Fruit fly (Drosophila melanogaster) whole organism, embryonic: ENCODE measurements around the gene svr.
A peak's percentile ranks its signal among the peaks of the same experiment; 100 is the strongest.

Experiments
- B-H1 ChIP-seq: fragments of 200-800 bp; sonication (Bioruptor generic); IDR thresholded peaks from 3 replicates; pipeline ENCODE4 v1.3.6; 2022; ENCODE audit warnings: missing biosample characterization, missing genetic modification characterization
- B-H2 ChIP-seq: fragments of 200-800 bp; sonication (Bioruptor generic); optimal IDR thresholded peaks from 2 replicates; lab custom pipeline; 2018; ENCODE audit warnings: missing biosample characterization, mild to moderate bottlenecking, missing genetic modification characterization
- BEAF-32 ChIP-seq: fragments of 200-800 bp; sonication (Bioruptor generic); optimal IDR thresholded peaks from 3 replicates; lab custom pipeline; 2017; ENCODE audit warnings: missing biosample characterization, missing genetic modification characterization, mild to moderate bottlenecking, moderate library complexity, missing genetic modification reagents
- C15 ChIP-seq: fragments of 200-800 bp; sonication (Bioruptor generic); IDR thresholded peaks from 3 replicates; pipeline ENCODE4 v1.3.6; 2022; ENCODE audit warnings: missing biosample characterization, missing genetic modification characterization
- CG10959 ChIP-seq: fragments of 200-800 bp; sonication (Bioruptor generic); IDR thresholded peaks from 2 replicates; pipeline ENCODE4 v1.3.6; 2022; ENCODE audit warnings: missing biosample characterization, missing genetic modification characterization
- CG11093 ChIP-seq: fragments of 200-800 bp; sonication (Bioruptor generic); IDR thresholded peaks from 3 replicates; pipeline ENCODE4 v1.3.6; 2022; ENCODE audit warnings: missing biosample characterization, missing genetic modification characterization
- CG11723 ChIP-seq: fragments of 200-800 bp; sonication (Bioruptor generic); optimal IDR thresholded peaks from 2 replicates; lab custom pipeline; 2017; ENCODE audit warnings: missing biosample characterization, mild to moderate bottlenecking, missing genetic modification characterization
- CG12155 ChIP-seq: fragments of 200-800 bp; sonication (Bioruptor generic); optimal IDR thresholded peaks from 3 replicates; lab custom pipeline; 2016; ENCODE audit warnings: missing biosample characterization, missing genetic modification characterization
- CG12219 ChIP-seq: fragments of 200-800 bp; sonication (Bioruptor generic); optimal IDR thresholded peaks from 3 replicates; lab custom pipeline; 2018; ENCODE audit warnings: missing biosample characterization, mild to moderate bottlenecking, missing genetic modification characterization
- CG13123 ChIP-seq: fragments of 200-800 bp; sonication (Bioruptor generic); optimal IDR thresholded peaks from 2 replicates; lab custom pipeline; 2016; ENCODE audit warnings: missing biosample characterization, missing genetic modification characterization
- CG14014 ChIP-seq: fragments of 200-800 bp; sonication (Bioruptor generic); IDR thresholded peaks from 2 replicates; pipeline ENCODE4 v1.3.6; 2022; ENCODE audit warnings: missing biosample characterization, missing genetic modification characterization
- CG15073 ChIP-seq: fragments of 200-800 bp; sonication (Bioruptor generic); optimal IDR thresholded peaks from 2 replicates; lab custom pipeline; 2016; ENCODE audit warnings: missing biosample characterization, missing genetic modification characterization
- CG15269 ChIP-seq: fragments of 200-800 bp; sonication (Bioruptor generic); optimal IDR thresholded peaks from 2 replicates; lab custom pipeline; 2018; ENCODE audit warnings: missing biosample characterization, mild to moderate bottlenecking, missing genetic modification characterization, moderate library complexity
- CG17829 ChIP-seq: fragments of 200-800 bp; optimal IDR thresholded peaks from 2 replicates; lab custom pipeline; 2019; ENCODE audit warnings: missing biosample characterization, mild to moderate bottlenecking, missing genetic modification characterization, moderate library complexity
- CG31365 ChIP-seq: fragments of 200-800 bp; sonication (Bioruptor generic); optimal IDR thresholded peaks from 2 replicates; lab custom pipeline; 2018; ENCODE audit warnings: missing biosample characterization, mild to moderate bottlenecking, missing genetic modification characterization
- CG31441 ChIP-seq: fragments of 200-800 bp; sonication (Bioruptor generic); IDR thresholded peaks from 2 replicates; pipeline ENCODE4 v1.3.6; 2022; ENCODE audit warnings: missing biosample characterization, missing genetic modification characterization
- CG33213 ChIP-seq: fragments of 200-800 bp; sonication (Bioruptor generic); optimal IDR thresholded peaks from 3 replicates; lab custom pipeline; 2016; ENCODE audit warnings: missing biosample characterization, missing genetic modification characterization
- CG4404 ChIP-seq: fragments of 200-800 bp; sonication (Bioruptor generic); IDR thresholded peaks from 2 replicates; pipeline ENCODE4 v1.3.6; 2022; ENCODE audit warnings: missing biosample characterization, missing genetic modification characterization
- CG5953 ChIP-seq: fragments of 200-800 bp; sonication (Bioruptor generic); IDR thresholded peaks from 2 replicates; pipeline ENCODE4 v1.3.6; 2022; ENCODE audit warnings: missing biosample characterization, missing genetic modification characterization
- CG6272 ChIP-seq: fragments of 200-800 bp; sonication (Bioruptor generic); IDR thresholded peaks from 2 replicates; pipeline ENCODE4 v1.3.6; 2022; ENCODE audit warnings: missing biosample characterization, missing genetic modification characterization
- CG8290 ChIP-seq, 3 experiments: fragments of 200-800 bp; sonication (Bioruptor generic); optimal IDR thresholded peaks; 2 replicates each; lab custom pipeline; 2016 to 2019; ENCODE audit warnings: missing biosample characterization in 3 of 3, missing genetic modification characterization in 3 of 3, mild to moderate bottlenecking in 2 of 3, moderate library complexity in 1 of 3
- CG8388 ChIP-seq: fragments of 200-800 bp; sonication (Bioruptor generic); optimal IDR thresholded peaks from 2 replicates; lab custom pipeline; 2019; ENCODE audit warnings: missing biosample characterization, mild to moderate bottlenecking, missing genetic modification characterization, moderate library complexity
- CG8924 ChIP-seq: fragments of 200-800 bp; optimal IDR thresholded peaks from 3 replicates; lab custom pipeline; 2019; ENCODE audit warnings: missing biosample characterization, mild to moderate bottlenecking, missing genetic modification characterization, moderate library complexity
- CG9215 ChIP-seq: fragments of 200-800 bp; sonication (Bioruptor generic); IDR thresholded peaks from 2 replicates; pipeline ENCODE4 v1.3.6; 2022; ENCODE audit warnings: missing biosample characterization, missing genetic modification characterization
- D19A ChIP-seq: fragments of 200-800 bp; optimal IDR thresholded peaks from 3 replicates; lab custom pipeline; 2019; ENCODE audit warnings: missing biosample characterization, mild to moderate bottlenecking, missing genetic modification characterization, moderate library complexity
- Dek ChIP-seq: fragments of 200-800 bp; sonication (Bioruptor generic); optimal IDR thresholded peaks from 3 replicates; lab custom pipeline; 2019; ENCODE audit warnings: missing biosample characterization, mild to moderate bottlenecking, missing genetic modification characterization, moderate library complexity
- Doc2 ChIP-seq: fragments of 200-800 bp; sonication (Bioruptor generic); IDR thresholded peaks from 2 replicates; pipeline ENCODE4 v1.3.6; 2022; ENCODE audit warnings: missing biosample characterization, missing genetic modification characterization
- HHEX ChIP-seq: fragments of 200-800 bp; sonication (Bioruptor generic); optimal IDR thresholded peaks from 3 replicates; lab custom pipeline; 2017; ENCODE audit warnings: missing biosample characterization, mild to moderate bottlenecking, missing genetic modification characterization, missing genetic modification reagents
- Hr78 ChIP-seq, 2 experiments: fragments of 200-800 bp in 1 of 2; fragments of >200 bp in 1 of 2; sonication (Bioruptor generic) in 1 of 2; optimal IDR thresholded peaks; 2 replicates each; lab custom pipeline; 2017 to 2019; ENCODE audit warnings: missing biosample characterization in 2 of 2, missing genetic modification characterization in 2 of 2, mild to moderate bottlenecking in 1 of 2, moderate library complexity in 1 of 2
- Med ChIP-seq: fragments of 200-800 bp; sonication (Bioruptor generic); peaks from one replicate; lab custom pipeline; 2016; ENCODE audit warnings: missing biosample characterization, missing genetic modification characterization, mild to moderate bottlenecking, inconsistent platforms, moderate library complexity
- NC2α ChIP-seq: fragments of 200-800 bp; sonication (Bioruptor generic); optimal IDR thresholded peaks from 2 replicates; lab custom pipeline; 2016; ENCODE audit warnings: missing biosample characterization, missing genetic modification characterization
- NfI ChIP-seq: fragments of 200-800 bp; sonication (Bioruptor generic); optimal IDR thresholded peaks from 3 replicates; lab custom pipeline; 2018; ENCODE audit warnings: missing biosample characterization, mild to moderate bottlenecking, missing genetic modification characterization, moderate library complexity
- Xbp1 ChIP-seq: fragments of 200-800 bp; sonication (Bioruptor generic); optimal IDR thresholded peaks from 3 replicates; lab custom pipeline; 2016; ENCODE audit warnings: missing biosample characterization, mild to moderate bottlenecking, missing genetic modification characterization
- ac ChIP-seq: fragments of 200-800 bp; sonication (Bioruptor generic); optimal IDR thresholded peaks from 3 replicates; lab custom pipeline; 2017; ENCODE audit warnings: missing biosample characterization, mild to moderate bottlenecking, missing genetic modification characterization
- aop ChIP-seq: fragments of 200-800 bp; sonication (Bioruptor generic); IDR thresholded peaks from 2 replicates; pipeline ENCODE4 v1.3.6; 2022; ENCODE audit warnings: missing biosample characterization, missing genetic modification characterization
- bbx ChIP-seq: fragments of 200-800 bp; sonication (Bioruptor generic); IDR thresholded peaks from 2 replicates; pipeline ENCODE4 v1.3.6; 2022; ENCODE audit warnings: missing biosample characterization, missing genetic modification characterization; ENCODE audit not compliant: partially characterized antibody
- bcd ChIP-seq: fragments of 200-800 bp; sonication (Bioruptor generic); optimal IDR thresholded peaks from 2 replicates; lab custom pipeline; 2017; ENCODE audit warnings: missing biosample characterization, mild to moderate bottlenecking, missing genetic modification characterization
- emc ChIP-seq: fragments of 200-800 bp; sonication (Bioruptor generic); optimal IDR thresholded peaks from 2 replicates; lab custom pipeline; 2016; ENCODE audit warnings: missing biosample characterization, missing genetic modification characterization
- esg ChIP-seq: fragments of 200-800 bp; sonication (Bioruptor generic); conservative IDR thresholded peaks from 2 replicates; pipeline ENCODE4 v1.3.6; 2022; ENCODE audit warnings: missing biosample characterization, missing genetic modification characterization
- fd3F ChIP-seq: fragments of 200-800 bp; sonication (Bioruptor generic); optimal IDR thresholded peaks from 2 replicates; lab custom pipeline; 2018; ENCODE audit warnings: missing biosample characterization, mild to moderate bottlenecking, missing genetic modification characterization, moderate library complexity
- gcm ChIP-seq: fragments of 200-800 bp; sonication (Bioruptor generic); optimal IDR thresholded peaks from 2 replicates; lab custom pipeline; 2019; ENCODE audit warnings: missing biosample characterization, mild to moderate bottlenecking, missing genetic modification characterization, moderate library complexity
- grn ChIP-seq: fragments of 200-800 bp; sonication (Bioruptor generic); optimal IDR thresholded peaks from 3 replicates; lab custom pipeline; 2017; ENCODE audit warnings: missing biosample characterization, missing genetic modification characterization
- p53 ChIP-seq: fragments of 200-800 bp; sonication (Bioruptor generic); optimal IDR thresholded peaks from 2 replicates; lab custom pipeline; 2016; ENCODE audit warnings: missing biosample characterization, missing genetic modification characterization
- pb ChIP-seq: fragments of 200-800 bp; sonication (Bioruptor generic); optimal IDR thresholded peaks from 3 replicates; lab custom pipeline; 2016; ENCODE audit warnings: missing biosample characterization, missing genetic modification characterization
- slp2 ChIP-seq: fragments of 200-800 bp; sonication (Bioruptor generic); optimal IDR thresholded peaks from 2 replicates; lab custom pipeline; 2016; ENCODE audit warnings: missing biosample characterization, missing genetic modification characterization
- tio ChIP-seq: fragments of 200-800 bp; sonication (Bioruptor generic); optimal IDR thresholded peaks from 2 replicates; lab custom pipeline; 2017; ENCODE audit warnings: missing biosample characterization, missing genetic modification characterization, inconsistent platforms
- vfl ChIP-seq: fragments of 200-800 bp; sonication (Bioruptor generic); optimal IDR thresholded peaks from 2 replicates; lab custom pipeline; 2016; ENCODE audit warnings: missing biosample characterization, missing genetic modification characterization
- z ChIP-seq: fragments of 200-800 bp; sonication (Bioruptor generic); IDR thresholded peaks from 3 replicates; pipeline ENCODE4 v1.3.6; 2022; ENCODE audit warnings: missing biosample characterization, missing genetic modification characterization

Gene svr

DNA sequence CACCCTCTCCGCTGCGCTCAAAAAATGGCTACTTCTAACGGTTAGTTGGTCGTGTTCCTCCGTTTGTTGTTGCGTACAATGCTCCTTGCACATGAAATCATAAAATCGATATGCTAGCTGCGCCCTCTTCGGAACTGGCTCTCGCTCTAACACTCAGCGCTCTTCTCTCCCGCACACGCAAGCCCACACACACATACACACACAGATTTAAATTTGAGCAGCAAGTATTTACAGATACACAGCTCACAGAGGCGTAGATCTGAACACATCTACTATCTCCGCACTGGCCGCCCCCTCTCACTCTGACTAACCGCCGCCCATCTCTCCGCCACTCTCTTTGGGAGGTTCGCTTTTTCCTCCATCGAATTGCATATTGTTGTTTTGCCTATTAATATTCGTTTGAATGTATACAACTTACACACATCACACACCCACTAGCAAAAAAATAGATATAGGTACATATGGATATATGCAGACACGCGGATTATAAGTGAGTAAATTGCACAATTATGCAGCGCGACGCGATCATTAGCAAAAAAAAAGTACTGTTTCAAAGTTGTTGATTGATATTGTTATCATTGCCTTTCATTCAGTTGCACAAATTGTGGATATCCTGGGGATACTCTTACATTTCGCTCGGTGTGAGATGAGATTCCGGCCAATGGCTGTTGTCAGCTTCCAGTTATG lies 26.3 kb downstream of the svr start (continued):
- TF ChIP-seq NC2α (GFP tag; lab: Kevin White, UChicago) (peak; percentile 17), emc (GFP tag; lab: Kevin White, UChicago) (peak; percentile 24), bcd (GFP tag; lab: Kevin White, UChicago) (peak; percentile 74), aop (GFP tag; lab: Robert Waterston, UW) (peak; percentile 76; the same call in 1 of the 2 replicates), bbx (peak; percentile 58; the same call in 1 of the 2 replicates), esg (GFP tag; lab: Robert Waterston, UW) (0 out of 2 replicates have a peak, but pooled peaks have one; percentile 36), z (GFP tag; lab: Robert Waterston, UW) (peak; percentile 59; the same call in 2 of the 3 replicates), Doc2 (GFP tag; lab: Robert Waterston, UW) (peak; percentile 65; the same call in 1 of the 2 replicates), CG9215 (peak; percentile 69; the same call in 1 of the 2 replicates), CG15269 (tag; lab: Kevin White, UChicago) (peak; percentile 87), tio (GFP tag; lab: Kevin White, UChicago) (peak; percentile 22), CG33213 (GFP tag; lab: Kevin White, UChicago) (peak; percentile 81), CG17829 (tag; lab: Kevin White, UChicago) (peak; percentile 83), CG13123 (GFP tag; lab: Kevin White, UChicago) (peak; percentile 67), CG12155 (GFP tag; lab: Kevin White, UChicago) (peak; percentile 85), CG8924 (tag; lab: Kevin White, UChicago) (peak; percentile 78), CG14014 (GFP tag; lab: Robert Waterston, UW) (peak; percentile 91), CG6272 (GFP tag; lab: Robert Waterston, UW) (no peak), CG31365 (tag; lab: Kevin White, UChicago) (peak; percentile 67), grn (GFP tag; lab: Kevin White, UChicago) (peak; percentile 32), ac (GFP tag; lab: Kevin White, UChicago) (no peak), D19A (tag; lab: Kevin White, UChicago) (peak; percentile 13), Med (GFP tag; lab: Kevin White, UChicago) (peak; percentile 99), CG12219 (GFP tag; lab: Kevin White, UChicago) (peak; percentile 77), CG10959 (GFP tag; lab: Robert Waterston, UW) (peak; percentile 66; the same call in 1 of the 2 replicates), Xbp1 (peak; percentile 88), gcm (peak; percentile 60), pb (GFP tag; lab: Kevin White, UChicago) (peak; percentile 73), CG4404 (peak; percentile 55; the same call in 1 of the 2 replicates), CG8388 (GFP tag; lab: Kevin White, UChicago) (peak; percentile 41), fd3F (GFP tag; lab: Kevin White, UChicago) (peak; percentile 71), B-H1 (GFP tag; lab: Robert Waterston, UW) (peak; percentile 62; the same call in 2 of the 3 replicates), slp2 (GFP tag; lab: Kevin White, UChicago) (peak; percentile 77), CG15073 (GFP tag; lab: Kevin White, UChicago) (no peak), HHEX (GFP tag; lab: Kevin White, UChicago) (peak; percentile 81), CG8290 (GFP tag; optimal IDR thresholded peaks at IDR 0.05; lab: Kevin White, UChicago) (peak; percentile 43), CG8290 (tag; optimal IDR thresholded peaks at IDR 0.05; lab: Kevin White, UChicago) (peak; percentile 1 to 99), B-H2 (GFP tag; lab: Kevin White, UChicago) (peak; percentile 95), CG31441 (GFP tag; lab: Robert Waterston, UW) (peak; percentile 30; the same call in 1 of the 2 replicates), Hr78 (GFP tag; optimal IDR thresholded peaks at IDR 0.05; lab: Kevin White, UChicago) (no peak), CG11093 (peak; percentile 69; the same call in 2 of the 3 replicates), BEAF-32 (GFP tag; lab: Kevin White, UChicago) (no peak), C15 (peak; percentile 27; the same call in 1 of the 3 replicates), Dek (tag; lab: Kevin White, UChicago) (peak; percentile 80), p53 (GFP tag; lab: Kevin White, UChicago) (peak; percentile 81), vfl (GFP tag; lab: Kevin White, UChicago) (peak; percentile 88), CG5953 (GFP tag; lab: Robert Waterston, UW) (peak; percentile 75), CG11723 (GFP tag; lab: Kevin White, UChicago) (peak; percentile 84), NfI (GFP tag; lab: Kevin White, UChicago) (peak; percentile 88)
